Worm (Caenorhabditis elegans) whole organism, L4/young adult: Measurements from ENCODE around the gene chil-18.
A peak's percentile ranks its signal among the peaks of the same experiment; 100 is the strongest.

ENCODE experiments used
- W03F9.2 ChIP-seq: fragments of 150-350 bp; optimal IDR thresholded peaks from 2 replicates; lab custom pipeline; 2014; ENCODE audit warnings: missing biosample characterization, missing genetic modification characterization
- dao-5 ChIP-seq: sonication (generic microtip); optimal IDR thresholded peaks from 2 replicates; lab custom pipeline; 2016; ENCODE audit warnings: missing genotype, missing genetic modification characterization, moderate library complexity, missing compliant biosample characterization
- him-1 ChIP-seq: sonication (generic microtip); optimal IDR thresholded peaks from 2 replicates; lab custom pipeline; 2016; ENCODE audit warnings: missing genotype, missing genetic modification reagents, missing genetic modification characterization, missing compliant biosample characterization

chil-18 gene

ce11 chrII:9447965-9448364 is at the start of gene chil-18:
chil-18 (plus strand) TSS chrII:9448265.
- TF ChIP-seq him-1 (tag; lab: Kevin White, UChicago) (no peak), dao-5 (tag; lab: Kevin White, UChicago) (no peak), W03F9.2 (tag; lab: Kevin White, UChicago) (no peak)

- TF ChIP-seq dao-5 (tag; lab: Kevin White, UChicago) (no peak), W03F9.2 (tag; lab: Kevin White, UChicago) (no peak), him-1 (tag; lab: Kevin White, UChicago) (no peak)
Measured at ce11 chrII:9398370-9398901, 49.6 kb upstream of the chil-18 start, which contains the start of the genes Y51B9A.14 and Y51B9A.8. Y51B9A.14 (minus strand) TSS chrII:9398470. Y51B9A.8 (plus strand) TSS chrII:9398851.

DNA sequence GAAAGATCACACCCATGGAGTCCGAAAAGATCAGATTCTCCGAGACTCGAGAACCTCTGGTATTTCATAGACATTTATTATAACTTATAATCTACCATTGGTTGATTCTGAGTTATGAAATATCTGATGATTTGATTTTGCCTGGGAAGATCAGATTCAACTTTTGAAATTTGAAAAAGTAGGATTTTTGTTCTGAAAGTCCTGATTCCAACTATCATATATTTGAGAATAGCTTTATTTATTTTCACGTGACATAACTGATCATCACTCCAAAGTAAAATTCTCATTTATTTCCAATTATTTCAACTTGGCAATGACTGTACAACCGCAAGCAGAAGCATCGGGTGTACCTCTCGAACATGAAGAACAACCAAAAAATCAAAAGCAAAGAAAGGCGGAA is 48.3 kb upstream of the chil-18 start, which contains the start of gene Y51B9A.7:
Gene Y51B9A.7 (plus strand): TSS at position 301 of the 400 bp plus-strand sequence.
- TF ChIP-seq dao-5 (tag; lab: Kevin White, UChicago) = no peak
- TF ChIP-seq him-1 (tag; lab: Kevin White, UChicago) = no peak
- no peak for TF ChIP-seq W03F9.2 (tag; lab: Kevin White, UChicago)

- TF ChIP-seq W03F9.2 (tag; lab: Kevin White, UChicago) (no peak), him-1 (tag; lab: Kevin White, UChicago) (no peak), dao-5 (tag; lab: Kevin White, UChicago) (no peak)
Measured at ce11 chrII:9403087-9403486, 45.0 kb upstream of the chil-18 start, which contains the start of gene Y51B9A.6. Y51B9A.6 (minus strand) TSS chrII:9403187.

ce11 chrII:9403846-9404245 is 44.2 kb upstream of the chil-18 start, which contains the start of gene Y51B9A.5:
Y51B9A.5 (plus strand) TSS chrII:9404146.
- TF ChIP-seq him-1 (tag; lab: Kevin White, UChicago) (no peak), W03F9.2 (tag; lab: Kevin White, UChicago) (no peak), dao-5 (tag; lab: Kevin White, UChicago) (no peak)

DNA sequence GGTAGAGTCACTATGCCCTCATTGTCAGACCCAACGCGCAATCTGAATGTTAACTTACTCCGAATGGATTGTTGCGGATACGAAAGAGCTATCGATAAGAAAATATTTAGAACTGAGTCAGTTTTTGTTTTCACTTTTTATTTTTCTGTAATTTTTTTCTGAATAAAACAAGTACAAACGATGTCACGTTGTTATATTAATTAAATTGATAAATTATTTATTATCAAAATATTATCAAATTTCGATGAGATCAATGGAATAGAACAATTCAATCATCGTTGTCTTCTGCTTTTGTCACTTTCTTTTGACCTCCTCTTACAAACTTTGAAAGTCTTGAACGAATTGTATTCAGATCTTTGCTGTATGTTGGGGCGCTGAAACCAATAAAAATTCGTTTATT is 41.0 kb upstream of the chil-18 start, which contains the start of gene mpz-6:
Gene mpz-6 (minus strand): TSS at position 101 of the 400 bp plus-strand sequence.
- TF ChIP-seq W03F9.2 (tag; lab: Kevin White, UChicago) (no peak), dao-5 (tag; lab: Kevin White, UChicago) (no peak), him-1 (tag; lab: Kevin White, UChicago) (no peak)

- TF ChIP-seq W03F9.2 (tag; lab: Kevin White, UChicago) (no peak), dao-5 (tag; lab: Kevin White, UChicago) (no peak), him-1 (tag; lab: Kevin White, UChicago) (no peak)
Measured at ce11 chrII:9407469-9407868, 40.6 kb upstream of the chil-18 start, which contains the start of gene arrd-2. arrd-2 (plus strand) TSS chrII:9407769.

DNA sequence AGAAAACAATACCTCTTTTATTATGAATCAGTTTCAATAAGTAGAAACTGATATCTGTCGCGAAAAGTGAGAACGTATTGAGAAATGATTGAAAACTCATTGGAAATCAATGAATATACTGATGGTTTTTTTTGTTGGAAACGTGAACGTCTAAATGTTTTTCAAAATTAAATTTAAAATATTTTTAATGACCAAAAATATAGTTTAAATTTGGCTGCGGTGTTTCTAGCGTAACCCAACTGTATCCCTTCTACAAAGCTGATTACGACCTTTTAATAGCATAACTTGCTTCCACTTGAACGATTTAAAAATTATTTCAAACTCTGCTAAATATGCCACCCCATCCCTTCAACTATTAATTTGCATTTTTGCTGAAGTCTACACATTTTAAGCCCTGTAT is 36.6 kb upstream of the chil-18 start, which contains the start of gene M176.9:
Gene M176.9 (minus strand): TSS at position 101 of the 400 bp plus-strand sequence.
- TF ChIP-seq W03F9.2 (tag; lab: Kevin White, UChicago) (no peak), him-1 (tag; lab: Kevin White, UChicago) (no peak), dao-5 (tag; lab: Kevin White, UChicago) (no peak)

- TF ChIP-seq W03F9.2 (tag; lab: Kevin White, UChicago) (no peak), dao-5 (tag; lab: Kevin White, UChicago) (no peak)
Measured at ce11 chrII:9412086-9412608, 35.9 kb upstream of the chil-18 start, which contains the start of gene arrd-3. arrd-3 (plus strand) TSS chrII:9412558.

DNA sequence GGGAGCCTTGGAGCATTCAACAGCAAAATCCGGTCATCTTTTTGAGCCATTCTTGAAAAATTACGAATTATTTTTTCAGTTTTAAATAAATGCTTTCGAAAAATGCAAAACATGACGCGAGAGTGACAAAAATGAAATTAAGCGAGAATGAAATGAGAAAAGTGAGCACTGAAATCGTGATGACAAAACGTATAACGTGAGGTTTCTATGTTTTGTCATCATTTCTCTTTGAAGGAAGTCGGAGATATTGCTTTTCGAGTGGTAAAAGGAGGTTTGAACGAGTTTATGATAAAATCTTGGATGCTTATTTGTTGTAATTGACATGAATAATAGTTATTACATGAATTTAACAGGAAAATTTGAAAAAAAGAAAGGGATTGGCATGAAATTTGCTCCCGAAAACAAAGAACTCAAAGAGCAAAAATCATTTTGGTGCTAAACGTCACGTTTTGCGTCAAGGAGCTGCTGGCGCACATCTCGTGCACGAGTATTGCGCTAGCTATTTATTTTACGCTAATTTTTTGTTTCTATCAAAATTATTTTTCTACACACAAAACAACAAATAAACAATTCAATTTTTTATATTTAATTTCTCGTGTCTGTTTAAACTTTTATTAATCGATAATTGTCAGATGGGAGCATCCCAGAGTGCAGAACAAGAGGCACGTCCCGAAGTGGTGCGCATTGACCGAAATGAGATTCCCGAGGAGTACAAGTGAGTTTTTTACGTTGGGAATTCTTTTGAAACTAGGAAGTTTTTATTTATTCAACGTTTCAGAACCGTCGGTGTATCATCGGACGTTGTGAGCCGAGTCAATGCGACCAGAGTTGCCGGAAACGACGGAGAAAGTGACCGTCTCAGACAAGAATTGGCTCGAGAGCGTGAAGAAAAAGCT is 31.4 kb upstream of the chil-18 start, which contains the start of the genes gss-1 and chch-3:
Gene gss-1 (minus strand): TSS at position 51 of the 896 bp plus-strand sequence.
Gene chch-3 (plus strand): TSS at position 633 of the 896 bp plus-strand sequence.
- TF ChIP-seq him-1 (tag; lab: Kevin White, UChicago) (no peak), dao-5 (tag; lab: Kevin White, UChicago) (no peak), W03F9.2 (tag; lab: Kevin White, UChicago) (peak; percentile 81)

DNA sequence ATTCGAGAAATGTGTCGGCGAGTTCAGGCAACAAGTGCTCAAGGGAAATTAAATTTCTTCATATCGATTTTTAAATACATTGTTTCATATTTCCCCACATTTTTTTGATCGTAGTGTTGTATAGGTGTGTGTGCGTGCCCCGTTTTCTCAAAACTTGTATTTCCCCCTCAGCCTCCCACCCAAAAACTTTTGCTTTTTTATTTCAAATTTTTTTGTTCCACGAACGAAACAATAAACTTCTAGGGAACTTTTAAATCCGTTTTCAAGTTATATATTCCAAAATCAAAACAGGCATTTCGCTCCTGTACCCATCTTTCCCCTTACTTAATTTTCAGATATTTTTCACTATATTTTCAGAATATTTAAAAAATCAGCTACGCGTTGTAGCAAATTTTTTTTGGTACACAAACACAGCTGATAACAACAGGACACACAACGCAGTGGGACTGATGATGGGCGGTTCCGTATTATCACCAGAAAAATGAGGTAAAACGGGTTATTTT is 29.9 kb upstream of the chil-18 start, which contains the start of the genes M176.4 and M176.16:
Gene M176.4 (plus strand): TSS at position 301 of the 503 bp plus-strand sequence.
Gene M176.16 (plus strand): TSS at position 453 of the 503 bp plus-strand sequence.
- TF ChIP-seq dao-5 (tag; lab: Kevin White, UChicago) = no peak
- TF ChIP-seq W03F9.2 (tag; lab: Kevin White, UChicago) = no peak
- no peak for TF ChIP-seq him-1 (tag; lab: Kevin White, UChicago)

- TF ChIP-seq W03F9.2 (tag; lab: Kevin White, UChicago) (no peak), dao-5 (tag; lab: Kevin White, UChicago) (no peak), him-1 (tag; lab: Kevin White, UChicago) (no peak)
Measured at ce11 chrII:9418843-9419532, 29.1 kb upstream of the chil-18 start.
